Worm (Caenorhabditis elegans): ENCODE measurements around the gene oac-32.

Gene oac-32

ce11 chrV:1585411-1585810, 39.8 kb upstream of the oac-32 start, which contains the start of gene F16B4.7:
F16B4.7 (plus strand) TSS chrV:1585711.
- TF ChIP-seq hlh-17 (GFP tag; optimal IDR thresholded peaks at IDR 0.05; ENCODE audit: borderline replicate concordance) (no peak), nhr-84 (tag; optimal IDR thresholded peaks at IDR 0.05) (no peak), elt-3 (tag; optimal IDR thresholded peaks at IDR 0.05) (no peak), rnt-1 (tag; optimal IDR thresholded peaks at IDR 0.05) (no peak), lsy-2 (tag; optimal IDR thresholded peaks at IDR 0.05) (no peak), aly-2 (tag; optimal IDR thresholded peaks at IDR 0.05) (no peak), unc-98 (GFP tag; IDR thresholded peaks at IDR 0.05) (no peak), nhr-20 (tag; optimal IDR thresholded peaks at IDR 0.05) (no peak), nhr-12 (tag; optimal IDR thresholded peaks at IDR 0.05) (no peak)

- no peak for TF ChIP-seq C04F5.9 (tag; optimal IDR thresholded peaks at IDR 0.05)
- TF ChIP-seq ceh-63 (GFP tag; optimal IDR thresholded peaks at IDR 0.05), result no peak
- TF ChIP-seq fkh-4 (tag; optimal IDR thresholded peaks at IDR 0.05; ENCODE audit: borderline replicate concordance), result no peak
- TF ChIP-seq nhr-85 (tag), result no peak
- TF ChIP-seq ceh-82 (tag; optimal IDR thresholded peaks at IDR 0.05), result no peak
- no peak for TF ChIP-seq nhr-11 (tag; optimal IDR thresholded peaks at IDR 0.05)
- TF ChIP-seq tbx-2 (tag; optimal IDR thresholded peaks at IDR 0.05), result no peak
- TF ChIP-seq fkh-8 (tag; optimal IDR thresholded peaks at IDR 0.05), result no peak
- TF ChIP-seq hpl-2 (GFP tag; optimal IDR thresholded peaks at IDR 0.05), result no peak
- no peak for TF ChIP-seq blmp-1 (tag; optimal IDR thresholded peaks at IDR 0.05)
- no peak for TF ChIP-seq dsc-1 (tag; optimal IDR thresholded peaks at IDR 0.05)
- no peak for TF ChIP-seq unc-86 (tag; optimal IDR thresholded peaks at IDR 0.05)
- TF ChIP-seq vab-15 (tag; optimal IDR thresholded peaks at IDR 0.05), result no peak
- no peak for TF ChIP-seq swsn-7 (tag; optimal IDR thresholded peaks at IDR 0.05)
- no peak for TF ChIP-seq ama-1 (optimal IDR thresholded peaks at IDR 0.05)
- TF ChIP-seq mef-2 (tag; optimal IDR thresholded peaks at IDR 0.05), result no peak
- TF ChIP-seq alr-1 (tag; optimal IDR thresholded peaks at IDR 0.05; ENCODE audit: borderline replicate concordance), result no peak
- no peak for TF ChIP-seq unc-30 (tag; optimal IDR thresholded peaks at IDR 0.05)
- no peak for TF ChIP-seq elt-2 (tag; optimal IDR thresholded peaks at IDR 0.05)
Observed at ce11 chrV:1583242-1583641, 37.7 kb upstream of the oac-32 start.

ce11 chrV:1579790-1580189, 34.2 kb upstream of the oac-32 start:
- TF ChIP-seq fkh-4 (tag; optimal IDR thresholded peaks at IDR 0.05; ENCODE audit: borderline replicate concordance), result no peak
- TF ChIP-seq nhr-85 (tag), result peak; percentile 71
- no peak for TF ChIP-seq efl-1 (optimal IDR thresholded peaks at IDR 0.05)
- peak in 1 of 2 experiments; percentile 53 for TF ChIP-seq efl-1 (GFP tag; optimal IDR thresholded peaks at IDR 0.05 in 1 of 2)
- TF ChIP-seq dpl-1 (GFP tag; optimal IDR thresholded peaks at IDR 0.05), result no peak

- TF ChIP-seq nhr-85 (tag), result peak; percentile 50
- no peak for TF ChIP-seq efl-1 (optimal IDR thresholded peaks at IDR 0.05)
- TF ChIP-seq efl-1 (GFP tag; optimal IDR thresholded peaks at IDR 0.05 in 1 of 2), result peak in 1 of 2 experiments; percentile 18
- TF ChIP-seq tbx-2 (tag; optimal IDR thresholded peaks at IDR 0.05), result no peak
Observed at ce11 chrV:1578572-1579230, 33.1 kb upstream of the oac-32 start.

- TF ChIP-seq nhr-19 (GFP tag; conservative IDR thresholded peaks at IDR 0.05) (no peak), dpl-1 (GFP tag; optimal IDR thresholded peaks at IDR 0.05) (no peak), pag-3 (tag; optimal IDR thresholded peaks at IDR 0.05; ENCODE audit: borderline replicate concordance, insufficient read depth) (no peak), nhr-12 (tag; optimal IDR thresholded peaks at IDR 0.05) (no peak), efl-3 (GFP tag; optimal IDR thresholded peaks at IDR 0.05) (no peak)
Observed at ce11 chrV:1577092-1577709, 31.6 kb upstream of the oac-32 start.

Measured in whole organism, L1 larva.